Fruit fly (Drosophila melanogaster): Measurements from ENCODE around the gene CG14961.

Gene CG14961

dm6 chr3L:3377965-3378292, 48.1 kb downstream of the CG14961 start, which contains the start of gene Ids:
TSS of gene Ids (plus strand) at chr3L:3378268.
- peak; percentile 66 for TF ChIP-seq noc (tag; optimal IDR thresholded peaks at IDR 0.05)

dm6 chr3L:3380225-3381043, 50.6 kb downstream of the CG14961 start:
- no peak for TF ChIP-seq noc (tag; optimal IDR thresholded peaks at IDR 0.05)

- peak; percentile 3 for TF ChIP-seq noc (tag; optimal IDR thresholded peaks at IDR 0.05)
These were observed 52.1 kb downstream of the CG14961 start for dm6 chr3L:3381869-3382488.

dm6 chr3L:3382489-3382879, 52.6 kb downstream of the CG14961 start:
- peak; percentile 88 for TF ChIP-seq noc (tag; optimal IDR thresholded peaks at IDR 0.05)
